Fruit fly (Drosophila melanogaster): ENCODE data around the gene CG7872.

- TF ChIP-seq TFAM (GFP tag; optimal IDR thresholded peaks at IDR 0.05) (no peak), CG34376 (GFP tag; optimal IDR thresholded peaks at IDR 0.05) (no peak), CG2116 (GFP tag; optimal IDR thresholded peaks at IDR 0.05) (no peak)
Observed at dm6 chrX:15545467-15546197, 32.4 kb upstream of the CG7872 start.

All from whole organism, embryonic.